Worm (Caenorhabditis elegans) whole organism, mixed stage, embryonic: ENCODE measurements around the gene ZK105.14.

Source experiments
- ceh-43 ChIP-seq: fragments of 200-800 bp; sonication (Bioruptor generic); optimal IDR thresholded peaks from 2 replicates; lab custom pipeline; 2018; ENCODE audit warnings: mild to moderate bottlenecking, missing genetic modification characterization, moderate library complexity, missing compliant biosample characterization
- ceh-83 ChIP-seq: fragments of 200-800 bp; sonication (Bioruptor generic); optimal IDR thresholded peaks from 2 replicates; lab custom pipeline; 2018; ENCODE audit warnings: mild to moderate bottlenecking, missing genetic modification characterization, missing compliant biosample characterization
- elt-1 ChIP-seq: sonication (generic microtip); optimal IDR thresholded peaks from 2 replicates; lab custom pipeline; 2017; ENCODE audit warnings: missing genetic modification characterization, mild to moderate bottlenecking, missing compliant biosample characterization, antibody characterized with exemption, moderate library complexity, borderline replicate concordance; ENCODE audit not compliant: insufficient read depth
- elt-3 ChIP-seq: fragments of 150-350 bp; optimal IDR thresholded peaks from 2 replicates; lab custom pipeline; 2014; ENCODE audit warnings: missing biosample characterization, missing genetic modification characterization
- lin-13 ChIP-seq: fragments of 150-350 bp; optimal IDR thresholded peaks from 2 replicates; lab custom pipeline; 2014; ENCODE audit warnings: missing biosample characterization, missing genetic modification characterization
- mab-5 ChIP-seq: fragments of 150-350 bp; optimal IDR thresholded peaks from 2 replicates; lab custom pipeline; 2014; ENCODE audit warnings: missing biosample characterization, missing genetic modification characterization
- nhr-237 ChIP-seq: fragments of 150-350 bp; optimal IDR thresholded peaks from 2 replicates; lab custom pipeline; 2014; ENCODE audit warnings: missing biosample characterization, missing genetic modification characterization
- nhr-76 ChIP-seq: sonication (generic microtip); optimal IDR thresholded peaks from 2 replicates; lab custom pipeline; 2017; ENCODE audit warnings: missing biosample characterization, missing genetic modification characterization
- pha-4 ChIP-seq: fragments of 150-350 bp; optimal IDR thresholded peaks from 2 replicates; lab custom pipeline; 2018; ENCODE audit warnings: missing biosample characterization, missing genetic modification reagents, missing genetic modification characterization
- unc-39 ChIP-seq: fragments of 150-350 bp; optimal IDR thresholded peaks from 2 replicates; lab custom pipeline; 2014; ENCODE audit warnings: missing biosample characterization, missing genetic modification characterization
- unc-62 ChIP-seq: fragments of 150-350 bp; optimal IDR thresholded peaks from 2 replicates; lab custom pipeline; 2014; ENCODE audit warnings: missing biosample characterization, missing genetic modification reagents, missing genetic modification characterization
- zip-8 ChIP-seq: fragments of 150-350 bp; optimal IDR thresholded peaks from 2 replicates; lab custom pipeline; 2014; ENCODE audit warnings: missing biosample characterization, missing genetic modification characterization
- ztf-11 ChIP-seq: fragments of 150-350 bp; optimal IDR thresholded peaks from 2 replicates; lab custom pipeline; 2014; ENCODE audit warnings: missing biosample characterization, missing genetic modification characterization

ce11 chrV:7747987-7748607 is 26.3 kb upstream of the ZK105.14 start:
- no peak for TF ChIP-seq lin-13 (tag; lab: Kevin White, UChicago)
- TF ChIP-seq nhr-237 = no peak
- no peak for TF ChIP-seq elt-3
- no peak for TF ChIP-seq unc-62
- no peak for TF ChIP-seq elt-1
- TF ChIP-seq pha-4 (tag; lab: Kevin White, UChicago) = no peak
- TF ChIP-seq mab-5 (tag; lab: Kevin White, UChicago) = no peak
- no peak for TF ChIP-seq ceh-83 (GFP tag; lab: Kevin White, UChicago)
- no peak for TF ChIP-seq ztf-11 (tag; lab: Kevin White, UChicago)
- no peak for TF ChIP-seq zip-8
- TF ChIP-seq unc-39 = no peak
- TF ChIP-seq nhr-76 = no peak
- TF ChIP-seq ceh-43 = no peak
